Worm (Caenorhabditis elegans) whole organism, mixed stage, embryonic: ENCODE measurements around the gene arl-8.

Experiments
- M03D4.4 ChIP-seq: sonication (generic microtip); optimal IDR thresholded peaks from 2 replicates; lab custom pipeline; 2017; ENCODE audit warnings: mild to moderate bottlenecking, missing genetic modification characterization, missing compliant biosample characterization
- bed-3 ChIP-seq: fragments of 200-800 bp; sonication (Bioruptor generic); optimal IDR thresholded peaks from 3 replicates; lab custom pipeline; 2018; ENCODE audit warnings: mild to moderate bottlenecking, missing genetic modification characterization, moderate library complexity, missing compliant biosample characterization
- blmp-1 ChIP-seq: fragments of 150-350 bp; optimal IDR thresholded peaks from 2 replicates; lab custom pipeline; 2014; ENCODE audit warnings: missing biosample characterization, missing genetic modification characterization
- ceh-39 ChIP-seq: fragments of 150-350 bp; optimal IDR thresholded peaks from 2 replicates; lab custom pipeline; 2014; ENCODE audit warnings: missing biosample characterization, missing genetic modification characterization
- ceh-43 ChIP-seq: fragments of 200-800 bp; sonication (Bioruptor generic); optimal IDR thresholded peaks from 2 replicates; lab custom pipeline; 2018; ENCODE audit warnings: mild to moderate bottlenecking, missing genetic modification characterization, moderate library complexity, missing compliant biosample characterization
- ceh-83 ChIP-seq: fragments of 200-800 bp; sonication (Bioruptor generic); optimal IDR thresholded peaks from 2 replicates; lab custom pipeline; 2018; ENCODE audit warnings: mild to moderate bottlenecking, missing genetic modification characterization, missing compliant biosample characterization
- ces-1 ChIP-seq: fragments of 150-350 bp; optimal IDR thresholded peaks from 2 replicates; lab custom pipeline; 2014; ENCODE audit warnings: missing biosample characterization, missing genetic modification reagents, missing genetic modification characterization
- cnd-1 ChIP-seq: fragments of 200-800 bp; sonication (Bioruptor generic); optimal IDR thresholded peaks from 2 replicates; lab custom pipeline; 2018; ENCODE audit warnings: mild to moderate bottlenecking, missing genetic modification characterization, missing compliant biosample characterization
- drap-1 ChIP-seq: fragments of 200-800 bp; sonication (Bioruptor generic); optimal IDR thresholded peaks from 3 replicates; lab custom pipeline; 2018; ENCODE audit warnings: mild to moderate bottlenecking, missing genetic modification characterization, missing compliant biosample characterization
- elt-1 ChIP-seq: sonication (generic microtip); optimal IDR thresholded peaks from 2 replicates; lab custom pipeline; 2017; ENCODE audit warnings: missing genetic modification characterization, mild to moderate bottlenecking, missing compliant biosample characterization, antibody characterized with exemption, moderate library complexity, borderline replicate concordance; ENCODE audit not compliant: insufficient read depth
- elt-3 ChIP-seq: fragments of 150-350 bp; optimal IDR thresholded peaks from 2 replicates; lab custom pipeline; 2014; ENCODE audit warnings: missing biosample characterization, missing genetic modification characterization
- flh-1 ChIP-seq: fragments of 200-800 bp; sonication (Bioruptor generic); optimal IDR thresholded peaks from 2 replicates; lab custom pipeline; 2018; ENCODE audit warnings: mild to moderate bottlenecking, missing genetic modification characterization, moderate library complexity, missing compliant biosample characterization
- ham-2 ChIP-seq: fragments of 200-800 bp; sonication (Bioruptor generic); optimal IDR thresholded peaks from 2 replicates; lab custom pipeline; 2018; ENCODE audit warnings: mild to moderate bottlenecking, missing genetic modification characterization, missing compliant biosample characterization
- hlh-1 ChIP-seq: fragments of 150-350 bp; optimal IDR thresholded peaks from 2 replicates; lab custom pipeline; 2014; ENCODE audit warnings: missing biosample characterization, missing genetic modification reagents, missing genetic modification characterization
- lin-13 ChIP-seq: fragments of 150-350 bp; optimal IDR thresholded peaks from 2 replicates; lab custom pipeline; 2014; ENCODE audit warnings: missing biosample characterization, missing genetic modification characterization
- lin-32 ChIP-seq: fragments of 200-800 bp; sonication (Bioruptor generic); optimal IDR thresholded peaks from 2 replicates; lab custom pipeline; 2018; ENCODE audit warnings: mild to moderate bottlenecking, missing genetic modification characterization, missing compliant biosample characterization
- lsy-2 ChIP-seq: fragments of 150-350 bp; optimal IDR thresholded peaks from 2 replicates; lab custom pipeline; 2014; ENCODE audit warnings: missing biosample characterization, missing genetic modification characterization
- mab-5 ChIP-seq: fragments of 150-350 bp; optimal IDR thresholded peaks from 2 replicates; lab custom pipeline; 2014; ENCODE audit warnings: missing biosample characterization, missing genetic modification characterization
- mep-1 ChIP-seq: fragments of 150-350 bp; optimal IDR thresholded peaks from 2 replicates; lab custom pipeline; 2017; ENCODE audit warnings: missing biosample characterization, missing genetic modification reagents, missing genetic modification characterization, inconsistent platforms
- mls-2 ChIP-seq: sonication (generic microtip); optimal IDR thresholded peaks from 2 replicates; lab custom pipeline; 2016; ENCODE audit warnings: mild to moderate bottlenecking, missing genetic modification characterization, moderate library complexity, missing compliant biosample characterization
- nhr-12 ChIP-seq: fragments of 150-350 bp; optimal IDR thresholded peaks from 2 replicates; lab custom pipeline; 2014; ENCODE audit warnings: missing biosample characterization, missing genetic modification characterization
- nhr-2 ChIP-seq: fragments of 150-350 bp; optimal IDR thresholded peaks from 2 replicates; lab custom pipeline; 2014; ENCODE audit warnings: missing biosample characterization, missing genetic modification characterization
- nhr-237 ChIP-seq: fragments of 150-350 bp; optimal IDR thresholded peaks from 2 replicates; lab custom pipeline; 2014; ENCODE audit warnings: missing biosample characterization, missing genetic modification characterization
- nhr-28 ChIP-seq: fragments of 150-350 bp; optimal IDR thresholded peaks from 2 replicates; lab custom pipeline; 2014; ENCODE audit warnings: missing biosample characterization, missing genetic modification characterization
- nhr-76 ChIP-seq: sonication (generic microtip); optimal IDR thresholded peaks from 2 replicates; lab custom pipeline; 2017; ENCODE audit warnings: missing biosample characterization, missing genetic modification characterization
- pha-4 ChIP-seq: fragments of 150-350 bp; optimal IDR thresholded peaks from 2 replicates; lab custom pipeline; 2018; ENCODE audit warnings: missing biosample characterization, missing genetic modification reagents, missing genetic modification characterization
- sem-2 ChIP-seq: fragments of 200-800 bp; sonication (Bioruptor generic); optimal IDR thresholded peaks from 2 replicates; lab custom pipeline; 2018; ENCODE audit warnings: mild to moderate bottlenecking, missing genetic modification characterization, missing compliant biosample characterization
- snpc-4 ChIP-seq: fragments of 150-350 bp; optimal IDR thresholded peaks from 2 replicates; lab custom pipeline; 2014; ENCODE audit warnings: missing biosample characterization, missing genetic modification characterization
- sptf-1 ChIP-seq: sonication (generic microtip); optimal IDR thresholded peaks from 2 replicates; lab custom pipeline; 2017; ENCODE audit warnings: mild to moderate bottlenecking, missing genetic modification characterization, moderate library complexity, missing compliant biosample characterization
- tbx-8 ChIP-seq: fragments of 200-800 bp; sonication (Bioruptor generic); optimal IDR thresholded peaks from 2 replicates; lab custom pipeline; 2018; ENCODE audit warnings: mild to moderate bottlenecking, missing genetic modification characterization, moderate library complexity, missing compliant biosample characterization
- unc-120 ChIP-seq: sonication (generic microtip); optimal IDR thresholded peaks from 2 replicates; lab custom pipeline; 2017; ENCODE audit warnings: missing genetic modification characterization, missing compliant biosample characterization; ENCODE audit not compliant: poor library complexity, severe bottlenecking
- unc-39 ChIP-seq: fragments of 150-350 bp; optimal IDR thresholded peaks from 2 replicates; lab custom pipeline; 2014; ENCODE audit warnings: missing biosample characterization, missing genetic modification characterization
- unc-62 ChIP-seq: fragments of 150-350 bp; optimal IDR thresholded peaks from 2 replicates; lab custom pipeline; 2014; ENCODE audit warnings: missing biosample characterization, missing genetic modification reagents, missing genetic modification characterization
- zip-8 ChIP-seq: fragments of 150-350 bp; optimal IDR thresholded peaks from 2 replicates; lab custom pipeline; 2014; ENCODE audit warnings: missing biosample characterization, missing genetic modification characterization
- ztf-11 ChIP-seq: fragments of 150-350 bp; optimal IDR thresholded peaks from 2 replicates; lab custom pipeline; 2014; ENCODE audit warnings: missing biosample characterization, missing genetic modification characterization

arl-8 gene

DNA sequence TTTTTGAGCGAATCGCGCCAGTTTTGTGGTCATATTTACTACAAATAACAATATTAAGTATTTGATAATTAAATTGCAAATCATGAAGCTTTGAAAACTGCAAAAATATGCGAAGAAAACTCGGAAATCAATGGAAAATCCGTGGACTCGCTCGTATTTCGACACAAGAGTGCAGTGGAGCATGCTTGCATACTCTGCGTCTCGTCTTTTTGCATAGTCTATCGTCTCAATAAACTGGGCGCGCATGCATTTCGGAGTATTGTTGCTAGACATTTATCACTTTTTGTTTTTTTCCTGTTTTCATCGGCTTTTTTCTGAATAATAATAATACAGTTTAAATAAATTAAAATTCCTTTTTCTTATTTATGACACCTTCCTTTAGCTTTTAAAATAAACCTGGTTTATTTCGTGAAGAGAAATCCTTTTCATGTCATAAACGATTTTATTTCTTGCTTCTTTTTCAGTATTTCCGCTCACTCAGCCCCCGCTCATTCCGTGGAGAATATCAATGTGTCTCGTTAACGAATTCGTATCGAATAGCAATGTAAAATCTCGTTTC is 30.2 kb upstream of the arl-8 start, which contains the start of the genes mrps-7 and Y57G11C.3:
Gene mrps-7 (minus strand): TSS at position 38 of the 559 bp plus-strand sequence.
Gene Y57G11C.3 (plus strand): TSS at position 509 of the 559 bp plus-strand sequence.
- TF ChIP-seq snpc-4 (tag; lab: Kevin White, UChicago) = no peak
- peak; percentile 41 for TF ChIP-seq hlh-1 (tag; lab: Kevin White, UChicago)
- TF ChIP-seq ztf-11 = no peak
- TF ChIP-seq ceh-43 = no peak
- no peak for TF ChIP-seq nhr-76 (tag; lab: Kevin White, UChicago)
- TF ChIP-seq nhr-12 (tag; lab: Kevin White, UChicago) = no peak
- TF ChIP-seq zip-8 (tag; lab: Kevin White, UChicago) = no peak
- peak; percentile 75 for TF ChIP-seq ces-1 (GFP tag; lab: Kevin White, UChicago)
- TF ChIP-seq lin-13 (tag; lab: Kevin White, UChicago) = peak; percentile 92
- TF ChIP-seq mab-5 (tag; lab: Kevin White, UChicago) = peak; percentile 4
- TF ChIP-seq elt-3 (tag; lab: Kevin White, UChicago) = no peak
- peak; percentile 9 for TF ChIP-seq M03D4.4
- no peak for TF ChIP-seq tbx-8 (GFP tag; lab: Kevin White, UChicago)
- TF ChIP-seq sem-2 (GFP tag; lab: Kevin White, UChicago) = no peak
- TF ChIP-seq drap-1 (GFP tag; lab: Kevin White, UChicago) = peak; percentile 23
- peak; percentile 81 for TF ChIP-seq lsy-2 (tag; lab: Kevin White, UChicago)
- peak; percentile 86 for TF ChIP-seq ceh-39 (tag; lab: Kevin White, UChicago)
- peak; percentile 44 for TF ChIP-seq unc-62
- peak; percentile 95 for TF ChIP-seq mep-1 (tag; lab: Kevin White, UChicago)
- peak; percentile 4 for TF ChIP-seq nhr-2 (tag; lab: Kevin White, UChicago)
- no peak for TF ChIP-seq lin-32 (GFP tag; lab: Kevin White, UChicago)
- TF ChIP-seq sptf-1 = peak; percentile 6
- no peak for TF ChIP-seq ham-2 (GFP tag; lab: Kevin White, UChicago)
- peak; percentile 48 for TF ChIP-seq cnd-1 (tag; lab: Kevin White, UChicago)
- TF ChIP-seq nhr-237 (tag; lab: Kevin White, UChicago) = peak; percentile 92
- TF ChIP-seq flh-1 (GFP tag; lab: Kevin White, UChicago) = no peak
- TF ChIP-seq ceh-83 (GFP tag; lab: Kevin White, UChicago) = no peak
- no peak for TF ChIP-seq nhr-28 (tag; lab: Kevin White, UChicago)
- TF ChIP-seq blmp-1 (tag; lab: Kevin White, UChicago) = no peak
- TF ChIP-seq unc-39 (tag; lab: Kevin White, UChicago) = no peak
- no peak for TF ChIP-seq elt-1 (tag; lab: Kevin White, UChicago)
- TF ChIP-seq mls-2 = no peak
- peak; percentile 94 for TF ChIP-seq pha-4 (tag; lab: Kevin White, UChicago)
- TF ChIP-seq bed-3 (GFP tag; lab: Kevin White, UChicago) = no peak
- TF ChIP-seq unc-120 = no peak

- TF ChIP-seq ham-2 (GFP tag; lab: Kevin White, UChicago) = no peak
- no peak for TF ChIP-seq nhr-2 (tag; lab: Kevin White, UChicago)
- TF ChIP-seq nhr-76 (tag; lab: Kevin White, UChicago) = no peak
- no peak for TF ChIP-seq drap-1 (GFP tag; lab: Kevin White, UChicago)
- TF ChIP-seq ztf-11 = no peak
- TF ChIP-seq pha-4 (tag; lab: Kevin White, UChicago) = no peak
- TF ChIP-seq lin-13 (tag; lab: Kevin White, UChicago) = no peak
- TF ChIP-seq mep-1 (tag; lab: Kevin White, UChicago) = no peak
- no peak for TF ChIP-seq unc-39 (tag; lab: Kevin White, UChicago)
- TF ChIP-seq nhr-28 (tag; lab: Kevin White, UChicago) = no peak
- no peak for TF ChIP-seq hlh-1 (tag; lab: Kevin White, UChicago)
These were observed 28.6 kb upstream of the arl-8 start, which contains the start of gene Y57G11C.43 for ce11 chrIV:14769218-14769835. Y57G11C.43 (plus strand) TSS chrIV:14769441.

- TF ChIP-seq unc-62 (no peak), elt-3 (tag; lab: Kevin White, UChicago) (no peak), cnd-1 (tag; lab: Kevin White, UChicago) (no peak), zip-8 (tag; lab: Kevin White, UChicago) (no peak), mab-5 (tag; lab: Kevin White, UChicago) (no peak), pha-4 (tag; lab: Kevin White, UChicago) (no peak), unc-120 (no peak), blmp-1 (tag; lab: Kevin White, UChicago) (no peak), ham-2 (GFP tag; lab: Kevin White, UChicago) (no peak), bed-3 (GFP tag; lab: Kevin White, UChicago) (no peak), snpc-4 (tag; lab: Kevin White, UChicago) (no peak), M03D4.4 (no peak), ceh-39 (tag; lab: Kevin White, UChicago) (no peak), lsy-2 (tag; lab: Kevin White, UChicago) (no peak), flh-1 (GFP tag; lab: Kevin White, UChicago) (no peak), drap-1 (GFP tag; lab: Kevin White, UChicago) (no peak), mep-1 (tag; lab: Kevin White, UChicago) (no peak)
- TF ChIP-seq, all 35 proteins: peak for 0
These were observed 27.3 kb upstream of the arl-8 start for ce11 chrIV:14770663-14771062.
